Worm (Caenorhabditis elegans): ENCODE measurements around the gene C01F1.5.

DNA sequence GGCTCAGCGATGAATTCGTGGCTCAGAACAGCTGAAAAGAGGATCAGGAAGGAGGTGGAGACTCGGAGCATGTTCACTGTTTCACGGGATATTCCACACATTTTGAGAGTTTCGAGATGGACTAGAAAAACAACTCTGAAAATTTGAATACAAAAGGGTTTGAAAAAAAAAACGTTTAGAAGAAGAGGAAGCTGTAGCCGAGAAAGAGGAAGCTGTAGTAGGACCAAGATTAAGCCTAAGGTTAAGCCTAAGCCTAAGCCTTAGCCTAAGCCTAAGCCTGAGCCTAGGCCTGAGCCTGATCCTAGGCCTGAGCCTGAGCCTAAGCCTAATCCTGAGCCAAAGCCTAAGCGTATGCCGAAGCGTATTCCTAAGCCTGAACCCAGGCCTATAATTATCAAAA lies 30.5 kb upstream of the C01F1.5 start, which contains the start of gene plep-1:
- TF ChIP-seq pbrm-1 (GFP tag; IDR thresholded peaks at IDR 0.05) (no peak), athp-1 (tag; optimal IDR thresholded peaks at IDR 0.05) (no peak), pha-4 (tag; optimal IDR thresholded peaks at IDR 0.05) (no peak), ztf-28 (GFP tag; IDR thresholded peaks at IDR 0.05) (no peak), mxl-1 (tag; optimal IDR thresholded peaks at IDR 0.05) (no peak), sdz-38 (tag; optimal IDR thresholded peaks at IDR 0.05) (no peak)
